Worm (Caenorhabditis elegans) whole organism, young adult: ENCODE results near the gene toca-2.

Experiments
- B0336.3 ChIP-seq: fragments of 200-800 bp; sonication (Bioruptor generic); IDR thresholded peaks from 2 replicates; pipeline ENCODE4 v1.3.6; 2022; ENCODE audit warnings: missing genetic modification characterization, missing compliant biosample characterization
- F10E7.11 ChIP-seq: sonication (generic microtip); optimal IDR thresholded peaks from 2 replicates; lab custom pipeline; 2017; ENCODE audit warnings: mild to moderate bottlenecking, missing genetic modification characterization, moderate library complexity, missing compliant biosample characterization
- F33H1.4 ChIP-seq: fragments of 200-800 bp; sonication (Bioruptor generic); IDR thresholded peaks from 2 replicates; pipeline ENCODE4 v1.3.6; 2022; ENCODE audit warnings: missing genetic modification reagents, missing genetic modification characterization, missing compliant biosample characterization
- F52B5.7 ChIP-seq: sonication (generic microtip); optimal IDR thresholded peaks from 2 replicates; lab custom pipeline; 2016; ENCODE audit warnings: mild to moderate bottlenecking, missing genetic modification characterization, missing compliant biosample characterization
- F57C9.4 ChIP-seq: sonication (generic microtip); optimal IDR thresholded peaks from 2 replicates; lab custom pipeline; 2017; ENCODE audit warnings: mild to moderate bottlenecking, missing genetic modification characterization, missing compliant biosample characterization
- K12H6.12 ChIP-seq: fragments of 200-800 bp; sonication (Bioruptor generic); optimal IDR thresholded peaks from 2 replicates; lab custom pipeline; 2018; ENCODE audit warnings: mild to moderate bottlenecking, missing genetic modification characterization, missing compliant biosample characterization
- Y56A3A.18 ChIP-seq: fragments of 200-800 bp; sonication (Bioruptor generic); IDR thresholded peaks from 2 replicates; pipeline ENCODE4 v1.3.6; 2022; ENCODE audit warnings: missing genetic modification reagents, missing genetic modification characterization, missing compliant biosample characterization
- akir-1 ChIP-seq: fragments of 200-800 bp; sonication (Bioruptor generic); optimal IDR thresholded peaks from 2 replicates; lab custom pipeline; 2018; ENCODE audit warnings: mild to moderate bottlenecking, missing genetic modification characterization, moderate library complexity, missing compliant biosample characterization
- aptf-3 ChIP-seq: fragments of 200-800 bp; sonication (Bioruptor generic); IDR thresholded peaks from 2 replicates; pipeline ENCODE4 v1.3.6; 2022; ENCODE audit warnings: missing genetic modification characterization, missing compliant biosample characterization
- atf-7 ChIP-seq: sonication (generic microtip); optimal IDR thresholded peaks from 2 replicates; lab custom pipeline; 2017; ENCODE audit warnings: mild to moderate bottlenecking, missing genetic modification characterization, missing compliant biosample characterization
- attf-3 ChIP-seq: fragments of 200-800 bp; sonication (Bioruptor generic); conservative IDR thresholded peaks from 2 replicates; pipeline ENCODE4 v1.3.6; 2022; ENCODE audit warnings: missing genetic modification reagents, missing genetic modification characterization, missing compliant biosample characterization
- bed-1 ChIP-seq: fragments of 200-800 bp; sonication (Bioruptor generic); IDR thresholded peaks from 2 replicates; pipeline ENCODE4 v1.3.6; 2022; ENCODE audit warnings: missing genetic modification reagents, missing genetic modification characterization, missing compliant biosample characterization
- bed-2 ChIP-seq: fragments of 200-800 bp; sonication (Bioruptor generic); IDR thresholded peaks from 2 replicates; pipeline ENCODE4 v1.3.6; 2022; ENCODE audit warnings: missing genetic modification reagents, missing genetic modification characterization, missing compliant biosample characterization
- cebp-2 ChIP-seq: fragments of 200-800 bp; sonication (Bioruptor generic); IDR thresholded peaks from 2 replicates; pipeline ENCODE4 v1.3.6; 2022; ENCODE audit warnings: missing genetic modification characterization, missing compliant biosample characterization
- ceh-100 ChIP-seq: fragments of 200-800 bp; sonication (Bioruptor generic); IDR thresholded peaks from 2 replicates; pipeline ENCODE4 v1.3.6; 2022; ENCODE audit warnings: missing genetic modification reagents, missing genetic modification characterization, missing compliant biosample characterization
- dox-1 ChIP-seq: fragments of 200-800 bp; sonication (Bioruptor generic); IDR thresholded peaks from 2 replicates; pipeline ENCODE4 v1.3.6; 2022; ENCODE audit warnings: missing genetic modification reagents, missing genetic modification characterization, missing compliant biosample characterization
- dpl-1 ChIP-seq: fragments of 150-350 bp; optimal IDR thresholded peaks from 2 replicates; lab custom pipeline; 2014; ENCODE audit warnings: missing biosample characterization, missing genetic modification reagents, missing genetic modification characterization
- efl-1 ChIP-seq: fragments of 150-350 bp; optimal IDR thresholded peaks from 2 replicates; lab custom pipeline; 2014; ENCODE audit warnings: missing biosample characterization, missing genetic modification reagents, missing genetic modification characterization
- hlh-12 ChIP-seq: sonication (generic microtip); optimal IDR thresholded peaks from 2 replicates; lab custom pipeline; 2016; ENCODE audit warnings: missing genetic modification characterization, missing compliant biosample characterization
- hmg-1.2 ChIP-seq: fragments of 200-800 bp; sonication (Bioruptor generic); IDR thresholded peaks from 2 replicates; pipeline ENCODE4 v1.3.6; 2022; ENCODE audit warnings: missing genetic modification reagents, missing genetic modification characterization, missing compliant biosample characterization
- hrde-1 ChIP-seq: sonication (generic microtip); optimal IDR thresholded peaks from 2 replicates; lab custom pipeline; 2016; ENCODE audit warnings: missing genetic modification characterization, mild to moderate bottlenecking, missing compliant biosample characterization, moderate library complexity, missing genotype, missing genetic modification reagents, borderline replicate concordance
- lin-26 ChIP-seq: fragments of 200-800 bp; sonication (Bioruptor generic); IDR thresholded peaks from 2 replicates; pipeline ENCODE4 v1.3.6; 2022; ENCODE audit warnings: missing genetic modification reagents, missing genetic modification characterization, missing compliant biosample characterization
- lin-35 ChIP-seq, 3 experiments: fragments of 150-350 bp in 2 of 3; sonication (generic microtip) in 1 of 3; optimal IDR thresholded peaks; 2 replicates each; lab custom pipeline; 2014 to 2018; ENCODE audit warnings: missing biosample characterization in 3 of 3, missing genetic modification characterization in 3 of 3, missing genetic modification reagents in 3 of 3
- lin-54 ChIP-seq: fragments of 200-800 bp; sonication (Bioruptor generic); optimal IDR thresholded peaks from 2 replicates; lab custom pipeline; 2018; ENCODE audit warnings: mild to moderate bottlenecking, missing genetic modification characterization, missing compliant biosample characterization
- madf-3 ChIP-seq: fragments of 200-800 bp; sonication (Bioruptor generic); IDR thresholded peaks from 2 replicates; pipeline ENCODE4 v1.3.6; 2022; ENCODE audit warnings: missing genetic modification reagents, missing genetic modification characterization, missing compliant biosample characterization
- mcd-1 ChIP-seq: fragments of 200-800 bp; sonication (Bioruptor generic); IDR thresholded peaks from 2 replicates; pipeline ENCODE4 v1.3.6; 2022; ENCODE audit warnings: missing genetic modification reagents, missing genetic modification characterization, missing compliant biosample characterization
- nfya-1 ChIP-seq: sonication (generic microtip); optimal IDR thresholded peaks from 2 replicates; lab custom pipeline; 2017; ENCODE audit warnings: antibody characterized with exemption, missing compliant biosample characterization, missing genetic modification characterization, borderline replicate concordance; ENCODE audit not compliant: insufficient read depth
- nhr-80 ChIP-seq: sonication (generic microtip); optimal IDR thresholded peaks from 2 replicates; lab custom pipeline; 2016; ENCODE audit warnings: missing genetic modification characterization, missing compliant biosample characterization
- snpc-3.4 ChIP-seq: sonication (generic microtip); optimal IDR thresholded peaks from 2 replicates; lab custom pipeline; 2017; ENCODE audit warnings: missing genetic modification characterization, mild to moderate bottlenecking, missing compliant biosample characterization, antibody characterized with exemption, moderate library complexity, missing genotype, missing genetic modification reagents
- tbp1 ChIP-seq: fragments of 200-800 bp; sonication (Bioruptor generic); optimal IDR thresholded peaks from 2 replicates; lab custom pipeline; 2018; ENCODE audit warnings: mild to moderate bottlenecking, missing genetic modification characterization, missing compliant biosample characterization
- tlf-1 ChIP-seq: fragments of 200-800 bp; sonication (Bioruptor generic); optimal IDR thresholded peaks from 2 replicates; lab custom pipeline; 2018; ENCODE audit warnings: mild to moderate bottlenecking, missing genetic modification characterization, missing compliant biosample characterization
- unc-130 ChIP-seq: sonication (generic microtip); optimal IDR thresholded peaks from 2 replicates; lab custom pipeline; 2016; ENCODE audit warnings: missing genetic modification reagents, missing genetic modification characterization, missing compliant biosample characterization
- ztf-18 ChIP-seq: sonication (generic microtip); optimal IDR thresholded peaks from 2 replicates; lab custom pipeline; 2016; ENCODE audit warnings: missing genotype, mild to moderate bottlenecking, missing genetic modification characterization, missing compliant biosample characterization
- ztf-22 ChIP-seq: fragments of 200-800 bp; sonication (Bioruptor generic); optimal IDR thresholded peaks from 2 replicates; lab custom pipeline; 2018; ENCODE audit warnings: mild to moderate bottlenecking, missing genetic modification characterization, moderate library complexity, missing compliant biosample characterization
- ztf-25 ChIP-seq: fragments of 200-800 bp; sonication (Bioruptor generic); IDR thresholded peaks from 2 replicates; pipeline ENCODE4 v1.3.6; 2022; ENCODE audit warnings: missing genetic modification reagents, missing genetic modification characterization, missing compliant biosample characterization
- ztf-26 ChIP-seq: sonication (generic microtip); optimal IDR thresholded peaks from 2 replicates; lab custom pipeline; 2017; ENCODE audit warnings: missing genetic modification characterization, missing compliant biosample characterization
- ztf-28 ChIP-seq: fragments of 200-800 bp; sonication (Bioruptor generic); IDR thresholded peaks from 2 replicates; pipeline ENCODE4 v1.3.6; 2022; ENCODE audit warnings: missing genetic modification reagents, missing genetic modification characterization, missing compliant biosample characterization

The toca-2 gene

ce11 chrIII:13735008-13735407, 20.7 kb upstream of the toca-2 start, which contains the start of gene W06F12.3:
Gene W06F12.3, plus strand, starts transcription at chrIII:13735030.
- TF ChIP-seq dox-1 (no peak), lin-54 (GFP tag; lab: Kevin White, UChicago) (no peak), bed-1 (GFP tag; lab: Robert Waterston, UW) (no peak), dpl-1 (GFP tag; lab: Kevin White, UChicago) (no peak), akir-1 (GFP tag; lab: Kevin White, UChicago) (no peak), Y56A3A.18 (GFP tag; lab: Robert Waterston, UW) (no peak), lin-35 (GFP tag; optimal IDR thresholded peaks at IDR 0.05; lab: Kevin White, UChicago) (no peak), tlf-1 (GFP tag; lab: Kevin White, UChicago) (no peak), F33H1.4 (no peak)

- TF ChIP-seq attf-3 (GFP tag; lab: Robert Waterston, UW) (no peak), nfya-1 (tag; lab: Kevin White, UChicago) (no peak), madf-3 (0 out of 2 replicates have a peak, but pooled peaks have one; percentile 25), ztf-26 (tag; lab: Kevin White, UChicago) (no peak), ztf-28 (GFP tag; lab: Robert Waterston, UW) (no peak), ceh-100 (peak; percentile 16; the same call in 1 of the 2 replicates), lin-35 (GFP tag; optimal IDR thresholded peaks at IDR 0.05; lab: Kevin White, UChicago) (no peak), aptf-3 (no peak)
Measured at ce11 chrIII:13741410-13741809, 14.3 kb upstream of the toca-2 start.

DNA sequence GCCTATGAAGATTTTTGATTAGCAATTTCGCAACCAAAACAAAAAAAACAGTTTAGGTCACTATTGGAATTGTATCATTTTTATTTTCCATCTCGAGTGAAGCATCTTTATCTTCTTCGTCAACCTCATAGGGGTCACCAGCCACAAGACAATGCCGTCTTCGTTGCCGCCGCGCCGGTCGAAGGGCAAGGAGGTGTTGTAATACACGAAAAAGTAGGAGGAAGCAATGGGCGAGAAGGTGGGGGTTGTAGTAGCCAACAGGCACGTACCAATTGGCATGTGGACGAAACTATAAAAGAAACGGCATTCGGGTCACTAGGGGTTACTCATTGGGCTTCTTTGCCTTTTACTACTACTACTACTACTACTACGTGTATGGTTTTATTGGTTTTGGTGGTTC, 13.7 kb upstream of the toca-2 start:
- no peak for TF ChIP-seq bed-2 (GFP tag; lab: Robert Waterston, UW)
- no peak for TF ChIP-seq mcd-1 (GFP tag; lab: Robert Waterston, UW)
- no peak for TF ChIP-seq ztf-18 (tag; lab: Kevin White, UChicago)
- TF ChIP-seq ztf-28 (GFP tag; lab: Robert Waterston, UW): no peak
- no peak for TF ChIP-seq ztf-22 (GFP tag; lab: Kevin White, UChicago)
- TF ChIP-seq nhr-80 (tag; lab: Kevin White, UChicago): no peak
- TF ChIP-seq hmg-1.2 (GFP tag; lab: Robert Waterston, UW): no peak
- TF ChIP-seq F52B5.7 (tag; lab: Kevin White, UChicago): no peak
- TF ChIP-seq nfya-1 (tag; lab: Kevin White, UChicago): no peak
- TF ChIP-seq F57C9.4 (tag; lab: Kevin White, UChicago): no peak
- no peak for TF ChIP-seq B0336.3
- TF ChIP-seq, all 124 proteins: peak for 0

- TF ChIP-seq hrde-1 (no peak), atf-7 (tag; lab: Kevin White, UChicago) (no peak), lin-26 (GFP tag; lab: Robert Waterston, UW) (no peak), tbp1 (no peak), attf-3 (GFP tag; lab: Robert Waterston, UW) (no peak), F10E7.11 (tag; lab: Kevin White, UChicago) (no peak), hlh-12 (tag; lab: Kevin White, UChicago) (no peak), lin-35 (GFP tag; optimal IDR thresholded peaks at IDR 0.05; lab: Kevin White, UChicago) (no peak), snpc-3.4 (tag; lab: Kevin White, UChicago) (no peak), unc-130 (GFP tag; lab: Kevin White, UChicago) (no peak), cebp-2 (GFP tag; lab: Robert Waterston, UW) (no peak), nhr-80 (tag; lab: Kevin White, UChicago) (no peak), efl-1 (GFP tag; lab: Kevin White, UChicago) (no peak), K12H6.12 (tag; lab: Kevin White, UChicago) (no peak), ztf-25 (GFP tag; lab: Robert Waterston, UW) (no peak)
Measured at ce11 chrIII:13743922-13744321, 11.8 kb upstream of the toca-2 start, which contains the start of gene tyr-2. Gene tyr-2, plus strand, starts transcription at chrIII:13744222.
